Worm (Caenorhabditis elegans) whole organism, mixed stage, embryonic: ENCODE data around the gene C53D6.8.

Source experiments
- blmp-1 ChIP-seq: fragments of 150-350 bp; optimal IDR thresholded peaks from 2 replicates; lab custom pipeline; 2014; ENCODE audit warnings: missing biosample characterization, missing genetic modification characterization
- mab-5 ChIP-seq: fragments of 150-350 bp; optimal IDR thresholded peaks from 2 replicates; lab custom pipeline; 2014; ENCODE audit warnings: missing biosample characterization, missing genetic modification characterization
- mep-1 ChIP-seq: fragments of 150-350 bp; optimal IDR thresholded peaks from 2 replicates; lab custom pipeline; 2017; ENCODE audit warnings: missing biosample characterization, missing genetic modification reagents, missing genetic modification characterization, inconsistent platforms
- nhr-28 ChIP-seq: fragments of 150-350 bp; optimal IDR thresholded peaks from 2 replicates; lab custom pipeline; 2014; ENCODE audit warnings: missing biosample characterization, missing genetic modification characterization

DNA sequence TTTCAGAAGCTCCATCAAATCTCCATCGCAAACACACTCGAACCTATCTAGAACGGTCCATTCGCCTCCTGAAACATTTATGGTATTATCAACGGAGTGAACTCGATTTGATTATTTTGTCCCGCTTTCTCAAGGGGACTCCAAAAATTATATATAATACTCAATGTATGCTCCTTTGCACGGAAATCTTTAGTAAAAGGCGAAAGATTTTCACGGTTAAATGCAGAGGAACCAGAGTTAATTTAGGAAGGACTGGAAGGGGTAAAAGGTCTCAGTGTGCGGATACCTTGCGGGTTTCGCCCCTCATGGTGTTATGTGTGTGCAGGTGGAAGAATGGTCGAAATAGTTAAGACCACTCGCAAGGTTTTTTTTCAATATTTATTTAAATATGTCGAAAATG lies 1.4 kb downstream of the C53D6.8 start:
- TF ChIP-seq blmp-1 (tag; lab: Kevin White, UChicago) (no peak), nhr-28 (tag; lab: Kevin White, UChicago) (no peak), mab-5 (tag; lab: Kevin White, UChicago) (no peak), mep-1 (tag; lab: Kevin White, UChicago) (no peak)
